Worm (Caenorhabditis elegans): ENCODE measurements around the gene ttn-1.

DNA sequence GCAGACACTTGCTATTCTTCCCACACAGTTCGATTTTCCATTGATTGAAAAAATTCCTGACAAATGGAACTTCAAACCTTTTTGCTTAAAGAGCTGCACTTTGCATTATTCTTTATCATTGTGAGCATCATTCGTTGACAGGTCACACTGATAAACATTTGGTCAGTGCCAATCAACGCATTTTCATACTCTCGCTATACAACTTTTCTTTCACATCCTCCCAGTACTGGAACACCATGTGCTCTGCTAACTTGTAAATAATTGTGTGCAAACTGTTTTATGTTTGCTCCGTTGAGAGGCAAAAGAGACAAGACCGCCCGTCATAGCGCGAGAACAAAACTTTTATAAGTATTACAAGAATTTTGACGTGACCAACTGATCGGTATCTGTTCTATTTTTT is 9.1 kb upstream of the ttn-1 start:
- peak; percentile 77 for TF ChIP-seq elt-2 (tag; optimal IDR thresholded peaks at IDR 0.05)
- no peak for TF ChIP-seq sea-2 (GFP tag; optimal IDR thresholded peaks at IDR 0.05)
- no peak for TF ChIP-seq nhr-12 (tag; optimal IDR thresholded peaks at IDR 0.05)
- no peak for TF ChIP-seq ceh-82 (tag; optimal IDR thresholded peaks at IDR 0.05)
- TF ChIP-seq jun-1 (tag; optimal IDR thresholded peaks at IDR 0.05), result peak; percentile 26
- TF ChIP-seq zag-1 (tag; optimal IDR thresholded peaks at IDR 0.05), result no peak
- TF ChIP-seq nfya-1 (tag; optimal IDR thresholded peaks at IDR 0.05; ENCODE audit: insufficient read depth), result peak; percentile 32
- no peak for TF ChIP-seq skn-1 (tag; optimal IDR thresholded peaks at IDR 0.05)

Data from whole organism, L3 larva.